Fruit fly (Drosophila melanogaster): ENCODE measurements around the gene CG32086.

Gene CG32086

DNA sequence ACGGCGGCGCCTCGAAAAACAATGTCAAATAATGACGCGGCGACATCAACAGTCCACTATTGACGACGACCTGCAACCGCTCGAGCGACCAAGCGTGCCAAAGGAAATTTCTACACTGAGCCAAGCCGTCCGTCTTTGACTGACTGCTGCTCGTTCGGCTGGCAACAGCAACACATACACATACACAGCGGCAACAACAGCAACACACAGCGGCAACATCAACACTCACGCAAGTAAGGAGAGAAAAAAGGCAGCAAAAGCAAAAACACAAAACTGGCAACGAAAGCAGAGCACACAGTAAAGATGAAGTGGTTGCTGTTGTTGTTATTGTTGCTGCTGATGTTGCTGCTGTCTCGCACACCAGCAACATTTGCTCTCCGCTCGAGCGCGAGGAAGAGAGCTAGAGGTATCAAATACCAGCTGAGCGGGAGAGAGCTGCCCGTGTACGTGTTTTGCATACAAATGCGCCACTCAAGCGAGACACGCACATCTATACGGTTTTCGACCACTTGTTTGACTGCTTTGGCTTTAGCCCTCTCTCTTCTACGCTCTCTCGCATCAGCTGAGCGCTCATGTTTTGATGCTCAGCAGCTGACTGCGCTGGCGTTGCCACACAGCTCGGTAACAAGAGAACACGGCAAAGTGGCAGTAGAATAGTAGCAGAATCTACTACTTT, 30.7 kb downstream of the CG32086 start (continued):
- peak; percentile 77 for TF ChIP-seq CG3919 (GFP tag; optimal IDR thresholded peaks at IDR 0.05)
- TF ChIP-seq CG4318 (GFP tag; optimal IDR thresholded peaks at IDR 0.05), result no peak
- TF ChIP-seq CG10669 (GFP tag; optimal IDR thresholded peaks at IDR 0.05), result peak; percentile 43
- peak; percentile 37 for TF ChIP-seq Sox14 (GFP tag; optimal IDR thresholded peaks at IDR 0.05)
- TF ChIP-seq Hr38 (GFP tag; optimal IDR thresholded peaks at IDR 0.05), result no peak
- TF ChIP-seq CG8319 (GFP tag; optimal IDR thresholded peaks at IDR 0.05), result no peak
- TF ChIP-seq dsx (GFP tag; optimal IDR thresholded peaks at IDR 0.05; ENCODE audit: poor library complexity, severe bottlenecking), result peak; percentile 83
- peak; percentile 66; the same call in 2 of the 3 replicates for TF ChIP-seq eg (GFP tag; IDR thresholded peaks at IDR 0.05)
- TF ChIP-seq Sox102F (GFP tag; optimal IDR thresholded peaks at IDR 0.05), result peak; percentile 68
- peak; percentile 82 for TF ChIP-seq CG6163 (GFP tag; IDR thresholded peaks at IDR 0.05)
- TF ChIP-seq topi (GFP tag; optimal IDR thresholded peaks at IDR 0.05), result peak; percentile 23
- TF ChIP-seq CG3032 (tag; optimal IDR thresholded peaks at IDR 0.05), result peak; percentile 27
- TF ChIP-seq salr (GFP tag; optimal IDR thresholded peaks at IDR 0.05), result no peak
- TF ChIP-seq CG8632 (GFP tag; optimal IDR thresholded peaks at IDR 0.05), result peak; percentile 20
- no peak for TF ChIP-seq CG11294 (GFP tag; IDR thresholded peaks at IDR 0.05)
- peak; percentile 65 for TF ChIP-seq fd85E (GFP tag; optimal IDR thresholded peaks at IDR 0.05)
- peak; percentile 33 for TF ChIP-seq esn (GFP tag; optimal IDR thresholded peaks at IDR 0.05)
- no peak for TF ChIP-seq cyc (GFP tag; optimal IDR thresholded peaks at IDR 0.05)
- TF ChIP-seq Smox (GFP tag; optimal IDR thresholded peaks at IDR 0.05), result no peak
- peak; percentile 57 for TF ChIP-seq CG8119 (GFP tag; IDR thresholded peaks at IDR 0.05)
- peak; percentile 85 for TF ChIP-seq CG16779 (tag; optimal IDR thresholded peaks at IDR 0.05)
- peak; percentile 58 for TF ChIP-seq Eip75B (GFP tag; optimal IDR thresholded peaks at IDR 0.05)
- TF ChIP-seq Blimp-1 (GFP tag; optimal IDR thresholded peaks at IDR 0.05), result peak; percentile 37
- peak; percentile 2 for TF ChIP-seq lz (GFP tag; optimal IDR thresholded peaks at IDR 0.05)
- peak; percentile 72 for TF ChIP-seq CG6854 (GFP tag; optimal IDR thresholded peaks at IDR 0.05)
- peak; percentile 26 for TF ChIP-seq achi (GFP tag; optimal IDR thresholded peaks at IDR 0.05)
- peak; percentile 31 for TF ChIP-seq CG34406 (GFP tag; optimal IDR thresholded peaks at IDR 0.05)
- peak; percentile 54 for TF ChIP-seq CG32006 (GFP tag; optimal IDR thresholded peaks at IDR 0.05)
- TF ChIP-seq pdm3 (GFP tag; optimal IDR thresholded peaks at IDR 0.05), result peak; percentile 15

dm6 chr3L:11551949-11552348, 31.9 kb downstream of the CG32086 start:
- TF ChIP-seq CG3919 (GFP tag; optimal IDR thresholded peaks at IDR 0.05) (peak; percentile 65), salr (GFP tag; optimal IDR thresholded peaks at IDR 0.05) (peak; percentile 33 to 34), CG6854 (GFP tag; optimal IDR thresholded peaks at IDR 0.05) (no peak), OdsH (GFP tag; optimal IDR thresholded peaks at IDR 0.05) (peak; percentile 51), CG34406 (GFP tag; optimal IDR thresholded peaks at IDR 0.05) (peak; percentile 51), CG8632 (GFP tag; optimal IDR thresholded peaks at IDR 0.05) (peak; percentile 48), CG8319 (GFP tag; optimal IDR thresholded peaks at IDR 0.05) (no peak), CG1621 (tag; optimal IDR thresholded peaks at IDR 0.05) (peak; percentile 31), spab (GFP tag; optimal IDR thresholded peaks at IDR 0.05) (peak; percentile 47), CG16779 (tag; optimal IDR thresholded peaks at IDR 0.05) (no peak), CG6808 (GFP tag; optimal IDR thresholded peaks at IDR 0.05) (peak; percentile 58), fd59A (GFP tag; optimal IDR thresholded peaks at IDR 0.05) (peak; percentile 36), Met (GFP tag; optimal IDR thresholded peaks at IDR 0.05) (peak; percentile 48), Hr4 (GFP tag; optimal IDR thresholded peaks at IDR 0.05) (peak; percentile 72), achi (GFP tag; optimal IDR thresholded peaks at IDR 0.05) (peak; percentile 51), CG4318 (GFP tag; optimal IDR thresholded peaks at IDR 0.05) (peak; percentile 47), pdm3 (GFP tag; optimal IDR thresholded peaks at IDR 0.05) (peak; percentile 59), esn (GFP tag; optimal IDR thresholded peaks at IDR 0.05) (peak; percentile 57), Sox15 (GFP tag; optimal IDR thresholded peaks at IDR 0.05) (peak; percentile 16), Sox102F (GFP tag; optimal IDR thresholded peaks at IDR 0.05) (peak; percentile 43), CG8119 (GFP tag; IDR thresholded peaks at IDR 0.05) (peak; percentile 68), dac (GFP tag; optimal IDR thresholded peaks at IDR 0.05) (peak; percentile 34), dsx (GFP tag; optimal IDR thresholded peaks at IDR 0.05; ENCODE audit: poor library complexity, severe bottlenecking) (peak; percentile 51), Sox14 (GFP tag; optimal IDR thresholded peaks at IDR 0.05) (peak; percentile 53), fd85E (GFP tag; optimal IDR thresholded peaks at IDR 0.05) (no peak), CG9139 (GFP tag; optimal IDR thresholded peaks at IDR 0.05) (no peak), net (GFP tag; optimal IDR thresholded peaks at IDR 0.05) (peak; percentile 63), CG10631 (GFP tag; optimal IDR thresholded peaks at IDR 0.05) (peak; percentile 54), Lpt (GFP tag; optimal IDR thresholded peaks at IDR 0.05) (no peak), Hr38 (GFP tag; optimal IDR thresholded peaks at IDR 0.05) (no peak), svp (GFP tag) (peak; percentile 76), CG11902 (GFP tag; optimal IDR thresholded peaks at IDR 0.05) (peak; percentile 10), CG10669 (GFP tag; optimal IDR thresholded peaks at IDR 0.05) (peak; percentile 70), eg (GFP tag; IDR thresholded peaks at IDR 0.05) (peak; percentile 81), lz (GFP tag; optimal IDR thresholded peaks at IDR 0.05) (peak; percentile 47), CG31627 (GFP tag; optimal IDR thresholded peaks at IDR 0.05) (peak; percentile 53), Eip75B (GFP tag; optimal IDR thresholded peaks at IDR 0.05) (peak; percentile 62)
